Worm (Caenorhabditis elegans) whole organism, L2 larva: ENCODE results near the gene F49C5.3.

Experiments used
- alr-1 ChIP-seq: fragments of 150-350 bp; optimal IDR thresholded peaks from 2 replicates; lab custom pipeline; 2014; ENCODE audit warnings: missing biosample characterization, missing genetic modification characterization
- nhr-11 ChIP-seq: fragments of 150-350 bp; optimal IDR thresholded peaks from 2 replicates; lab custom pipeline; 2014; ENCODE audit warnings: missing biosample characterization, missing genetic modification characterization
- skn-1 ChIP-seq: sonication (generic microtip); optimal IDR thresholded peaks from 2 replicates; lab custom pipeline; 2017; ENCODE audit warnings: missing biosample characterization, missing genetic modification characterization
- unc-62 ChIP-seq: fragments of 150-350 bp; optimal IDR thresholded peaks from 2 replicates; lab custom pipeline; 2014; ENCODE audit warnings: missing biosample characterization, missing genetic modification reagents, missing genetic modification characterization

DNA sequence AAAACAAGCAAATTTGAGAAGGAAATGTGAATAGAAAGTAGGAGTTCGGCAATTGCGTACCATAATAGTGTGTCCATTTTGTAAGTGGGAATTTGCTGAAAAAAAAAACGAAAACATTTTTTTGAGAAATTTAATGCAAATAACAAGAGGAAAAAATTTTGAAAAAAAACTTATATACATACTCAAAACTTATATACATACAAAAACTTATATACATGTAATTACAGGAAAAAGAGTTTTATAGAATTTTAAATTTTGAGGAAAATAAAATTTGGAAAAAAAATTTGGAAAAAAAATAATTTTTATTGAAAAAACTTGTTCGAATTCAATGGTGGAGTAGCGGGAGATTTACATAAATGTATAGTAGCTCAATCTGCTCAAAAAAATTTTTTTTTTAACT, 33.5 kb upstream of the F49C5.3 start, which contains the start of gene ador-1:
- no peak for TF ChIP-seq unc-62 (GFP tag; lab: Kevin White, UChicago)
- TF ChIP-seq nhr-11 (tag; lab: Kevin White, UChicago): no peak
- no peak for TF ChIP-seq skn-1
- no peak for TF ChIP-seq alr-1 (tag; lab: Kevin White, UChicago)
